Worm (Caenorhabditis elegans) whole organism, L2 larva: ENCODE measurements around the gene Y39A3B.8.

Experiments
- F13H6.1 ChIP-seq: sonication (generic microtip); optimal IDR thresholded peaks from 2 replicates; lab custom pipeline; 2016; ENCODE audit warnings: missing genetic modification characterization, missing compliant biosample characterization
- R02D3.7 ChIP-seq: fragments of 150-350 bp; optimal IDR thresholded peaks from 2 replicates; lab custom pipeline; 2014; ENCODE audit warnings: missing biosample characterization, missing genetic modification characterization
- ZK546.5 ChIP-seq: sonication (generic microtip); optimal IDR thresholded peaks from 2 replicates; lab custom pipeline; 2017; ENCODE audit warnings: missing biosample characterization, missing genetic modification characterization
- aly-2 ChIP-seq: fragments of 150-350 bp; optimal IDR thresholded peaks from 2 replicates; lab custom pipeline; 2014; ENCODE audit warnings: missing biosample characterization, missing genetic modification characterization
- blmp-1 ChIP-seq: sonication (generic microtip); optimal IDR thresholded peaks from 2 replicates; lab custom pipeline; 2017; ENCODE audit warnings: missing genetic modification characterization, mild to moderate bottlenecking, missing compliant biosample characterization, antibody characterized with exemption, moderate library complexity; ENCODE audit not compliant: insufficient read depth
- ceh-16 ChIP-seq: fragments of 150-350 bp; optimal IDR thresholded peaks from 2 replicates; lab custom pipeline; 2014; ENCODE audit warnings: missing biosample characterization, missing genetic modification characterization
- dmd-4 ChIP-seq: sonication (generic microtip); optimal IDR thresholded peaks from 2 replicates; lab custom pipeline; 2017; ENCODE audit warnings: missing biosample characterization, missing genetic modification characterization
- egl-27 ChIP-seq: sonication (generic microtip); optimal IDR thresholded peaks from 3 replicates; lab custom pipeline; 2017; ENCODE audit warnings: missing biosample characterization, missing genetic modification reagents, missing genetic modification characterization
- fos-1 ChIP-seq: fragments of 150-350 bp; optimal IDR thresholded peaks from 2 replicates; lab custom pipeline; 2014; ENCODE audit warnings: missing biosample characterization, missing genetic modification characterization
- lin-11 ChIP-seq: fragments of 150-350 bp; sonication (generic microtip); optimal IDR thresholded peaks from 2 replicates; lab custom pipeline; 2014; ENCODE audit warnings: missing biosample characterization, missing genetic modification characterization, inconsistent platforms, mixed read lengths
- lsy-2 ChIP-seq, 2 experiments: fragments of 150-350 bp in 1 of 2; sonication (generic microtip) in 1 of 2; optimal IDR thresholded peaks; 2 replicates each; lab custom pipeline; 2014 to 2017; ENCODE audit warnings: missing biosample characterization in 2 of 2, missing genetic modification characterization in 2 of 2
- mbf-1 ChIP-seq: sonication (generic microtip); optimal IDR thresholded peaks from 2 replicates; lab custom pipeline; 2017; ENCODE audit warnings: missing biosample characterization, missing genetic modification characterization
- nhr-10 ChIP-seq: sonication (generic microtip); optimal IDR thresholded peaks from 2 replicates; lab custom pipeline; 2017; ENCODE audit warnings: missing biosample characterization, missing genetic modification characterization
- nhr-11 ChIP-seq: fragments of 150-350 bp; optimal IDR thresholded peaks from 2 replicates; lab custom pipeline; 2014; ENCODE audit warnings: missing biosample characterization, missing genetic modification characterization
- nhr-12 ChIP-seq: fragments of 150-350 bp; optimal IDR thresholded peaks from 2 replicates; lab custom pipeline; 2014; ENCODE audit warnings: missing biosample characterization, missing genetic modification characterization
- nhr-129 ChIP-seq: fragments of 150-350 bp; optimal IDR thresholded peaks from 2 replicates; lab custom pipeline; 2014; ENCODE audit warnings: missing biosample characterization, missing genetic modification characterization
- nhr-23 ChIP-seq: fragments of 150-350 bp; optimal IDR thresholded peaks from 2 replicates; lab custom pipeline; 2014; ENCODE audit warnings: missing biosample characterization, missing genetic modification reagents, missing genetic modification characterization
- nhr-25 ChIP-seq: fragments of 150-350 bp; sonication (generic microtip); optimal IDR thresholded peaks from 3 replicates; lab custom pipeline; 2014; ENCODE audit warnings: missing biosample characterization, missing genetic modification characterization
- nhr-6 ChIP-seq: fragments of 150-350 bp; optimal IDR thresholded peaks from 2 replicates; lab custom pipeline; 2014; ENCODE audit warnings: missing biosample characterization, missing genetic modification characterization
- nhr-77 ChIP-seq: fragments of 150-350 bp; optimal IDR thresholded peaks from 2 replicates; lab custom pipeline; 2014; ENCODE audit warnings: missing biosample characterization, missing genetic modification characterization
- peb-1 ChIP-seq: fragments of 150-350 bp; optimal IDR thresholded peaks from 2 replicates; lab custom pipeline; 2014; ENCODE audit warnings: missing biosample characterization, missing genetic modification characterization
- skn-1 ChIP-seq: sonication (generic microtip); optimal IDR thresholded peaks from 2 replicates; lab custom pipeline; 2017; ENCODE audit warnings: missing biosample characterization, missing genetic modification characterization
- sma-3 ChIP-seq: sonication (generic microtip); optimal IDR thresholded peaks from 2 replicates; lab custom pipeline; 2016; ENCODE audit warnings: missing genetic modification reagents, missing genetic modification characterization, missing compliant biosample characterization
- sma-9 ChIP-seq, 2 experiments: fragments of 150-350 bp in 1 of 2; sonication (generic microtip) in 1 of 2; optimal IDR thresholded peaks; 2 replicates each; lab custom pipeline; 2014 to 2016; ENCODE audit warnings: missing genetic modification characterization in 2 of 2, mild to moderate bottlenecking in 1 of 2, missing biosample characterization in 1 of 2, missing compliant biosample characterization in 1 of 2, missing genetic modification reagents in 1 of 2, moderate library complexity in 1 of 2
- snpc-4 ChIP-seq: fragments of 150-350 bp; optimal IDR thresholded peaks from 2 replicates; lab custom pipeline; 2014; ENCODE audit warnings: missing biosample characterization, missing genetic modification characterization
- unc-39 ChIP-seq: fragments of 150-350 bp; optimal IDR thresholded peaks from 2 replicates; lab custom pipeline; 2014; ENCODE audit warnings: missing biosample characterization, missing genetic modification characterization
- unc-55 ChIP-seq: fragments of 150-350 bp; sonication (generic microtip); optimal IDR thresholded peaks from 3 replicates; lab custom pipeline; 2014; ENCODE audit warnings: missing biosample characterization, missing genetic modification reagents, missing genetic modification characterization
- unc-62 ChIP-seq: fragments of 150-350 bp; optimal IDR thresholded peaks from 2 replicates; lab custom pipeline; 2014; ENCODE audit warnings: missing biosample characterization, missing genetic modification reagents, missing genetic modification characterization
- ztf-1 ChIP-seq: fragments of 200-800 bp; sonication (Bioruptor generic); conservative IDR thresholded peaks from 2 replicates; pipeline ENCODE4 v1.3.6; 2022; ENCODE audit warnings: missing genetic modification characterization, missing compliant biosample characterization
- ztf-11 ChIP-seq: sonication (generic microtip); optimal IDR thresholded peaks from 2 replicates; lab custom pipeline; 2017; ENCODE audit warnings: missing biosample characterization, missing genetic modification characterization

The Y39A3B.8 gene

DNA sequence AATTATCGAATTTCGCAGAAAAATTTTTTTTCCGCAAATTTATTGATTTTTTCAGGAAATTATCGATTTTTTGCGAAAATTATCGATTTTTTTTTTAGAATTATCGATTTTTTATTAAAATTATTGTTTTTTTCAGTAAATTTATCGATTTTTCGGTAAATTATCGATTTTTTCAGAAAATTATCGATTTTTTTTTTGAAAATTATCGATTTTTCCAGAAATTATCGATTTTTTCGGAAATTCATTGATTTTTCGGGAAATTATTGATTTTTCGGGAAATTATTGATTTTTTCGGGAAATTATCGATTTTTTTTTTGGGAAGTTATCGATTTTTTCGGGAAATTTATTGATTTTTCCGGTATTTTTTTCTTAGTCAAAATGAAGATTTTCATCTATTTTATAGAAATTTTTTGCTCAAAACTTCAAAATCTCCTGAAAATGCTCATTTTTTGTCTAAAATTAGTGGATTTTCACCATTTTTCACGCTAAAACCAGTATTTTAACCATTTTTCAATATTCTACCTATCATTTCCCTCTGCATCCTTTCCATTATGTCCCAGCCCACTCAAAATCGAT, 32.2 kb upstream of the Y39A3B.8 start:
- TF ChIP-seq F13H6.1 (tag; lab: Kevin White, UChicago) (no peak), mbf-1 (tag; lab: Kevin White, UChicago) (no peak), nhr-11 (tag; lab: Kevin White, UChicago) (no peak), nhr-77 (tag; lab: Kevin White, UChicago) (no peak), nhr-25 (tag; lab: Kevin White, UChicago) (no peak), nhr-23 (tag; lab: Kevin White, UChicago) (no peak), ZK546.5 (no peak), dmd-4 (tag; lab: Kevin White, UChicago) (no peak)

DNA sequence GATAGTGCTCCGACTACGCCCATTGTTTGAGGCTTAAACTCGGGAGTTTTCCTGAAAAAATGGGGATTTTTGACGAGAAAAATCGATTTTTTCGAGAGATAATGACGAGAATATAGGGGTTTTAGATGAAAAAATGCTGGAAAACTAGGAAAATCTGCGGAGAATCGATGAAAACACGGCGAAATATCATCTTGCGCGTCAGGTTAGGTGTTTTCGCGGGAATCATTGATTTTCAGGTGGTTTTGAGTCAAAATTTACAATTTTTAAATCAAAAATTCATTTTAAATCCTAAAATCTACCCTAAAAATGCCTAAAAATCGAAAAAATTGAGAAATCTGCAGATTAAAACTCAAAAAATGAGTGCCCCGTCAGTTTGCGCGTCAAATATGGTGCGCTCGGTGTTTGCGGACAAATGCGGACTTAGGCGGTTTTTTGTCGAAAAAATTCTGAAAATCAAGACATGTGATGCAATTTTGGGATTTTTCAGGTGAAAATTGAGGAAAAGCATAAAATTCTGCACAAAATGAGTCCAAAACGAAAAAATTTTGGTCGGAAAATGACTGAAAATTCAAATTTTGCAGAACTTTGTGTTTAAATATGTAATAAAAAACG, 25.8 kb upstream of the Y39A3B.8 start, which contains the start of gene mboa-6:
mboa-6 (minus strand) TSS at position 51 of the 612 bp plus-strand sequence.
- TF ChIP-seq snpc-4 (tag; lab: Kevin White, UChicago) (no peak), unc-55 (GFP tag; lab: Kevin White, UChicago) (peak; percentile 37)

- peak; percentile 6 for TF ChIP-seq fos-1 (tag; lab: Kevin White, UChicago)
- no peak for TF ChIP-seq sma-3
Measured at ce11 chrIII:1962552-1962951, 25.2 kb upstream of the Y39A3B.8 start.

DNA sequence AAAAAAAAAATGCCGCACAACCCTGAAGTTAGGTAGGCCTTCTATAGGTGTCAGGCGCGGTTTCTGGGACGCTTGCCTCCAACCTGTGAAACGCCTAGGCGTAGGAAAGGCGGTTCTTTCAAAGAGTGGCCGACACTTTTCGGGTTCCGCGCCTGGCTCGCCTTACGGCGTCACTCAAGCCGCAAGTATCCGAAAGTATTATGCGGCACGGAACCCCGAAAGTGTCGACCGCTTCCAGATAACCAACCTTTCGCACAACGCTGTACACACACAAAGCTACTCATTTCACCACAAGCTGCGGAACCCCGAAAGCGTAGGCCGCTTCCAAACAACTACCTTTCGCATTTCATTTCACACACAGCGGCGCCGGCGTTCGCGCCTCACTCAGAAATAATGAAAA, 24.7 kb upstream of the Y39A3B.8 start:
- TF ChIP-seq ztf-11 (tag; lab: Kevin White, UChicago), result no peak
- no peak for TF ChIP-seq R02D3.7 (tag; lab: Kevin White, UChicago)
- TF ChIP-seq ceh-16 (tag; lab: Kevin White, UChicago), result no peak
- no peak for TF ChIP-seq snpc-4 (tag; lab: Kevin White, UChicago)
- no peak for TF ChIP-seq lin-11

ce11 chrIII:1969802-1970201, 18.0 kb upstream of the Y39A3B.8 start, which contains the start of gene moa-1:
TSS of gene moa-1 (minus strand) at chrIII:1969902.
- TF ChIP-seq nhr-6 (tag; lab: Kevin White, UChicago) (no peak), unc-62 (GFP tag; lab: Kevin White, UChicago) (no peak), ZK546.5 (no peak), ztf-11 (tag; lab: Kevin White, UChicago) (no peak), nhr-129 (tag; lab: Kevin White, UChicago) (no peak), nhr-25 (tag; lab: Kevin White, UChicago) (no peak), ztf-1 (GFP tag; lab: Robert Waterston, UW) (no peak), egl-27 (tag; lab: Kevin White, UChicago) (no peak), nhr-12 (tag; lab: Kevin White, UChicago) (no peak), blmp-1 (tag; lab: Kevin White, UChicago) (no peak), nhr-10 (tag; lab: Kevin White, UChicago) (no peak), skn-1 (no peak), sma-3 (no peak), unc-55 (GFP tag; lab: Kevin White, UChicago) (no peak), aly-2 (no peak), sma-9 (GFP tag; optimal IDR thresholded peaks at IDR 0.05; lab: Kevin White, UChicago) (no peak), sma-9 (tag; optimal IDR thresholded peaks at IDR 0.05; lab: Kevin White, UChicago) (no peak), lsy-2 (tag; optimal IDR thresholded peaks at IDR 0.05; lab: Kevin White, UChicago) (no peak)
- TF ChIP-seq, all 48 proteins: peak for 0

DNA sequence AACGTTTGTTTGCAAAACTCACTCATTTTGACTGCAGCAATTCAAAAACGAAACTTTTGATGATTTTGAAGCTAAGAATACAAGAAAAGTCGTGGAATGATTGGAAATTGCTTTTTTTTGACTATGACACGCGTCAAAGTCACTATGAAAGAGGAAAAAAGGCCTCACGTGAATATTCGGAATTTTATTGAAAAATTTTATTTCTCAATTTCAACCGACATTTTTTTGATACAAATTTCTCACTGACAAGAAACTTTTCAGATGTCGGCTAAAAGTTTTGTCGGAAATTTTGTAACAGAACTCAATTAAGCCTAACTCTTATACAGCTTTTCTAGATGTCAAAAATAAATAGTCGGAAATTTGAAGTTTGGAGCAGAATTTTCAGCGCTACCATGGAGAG, 17.4 kb upstream of the Y39A3B.8 start, which contains the start of gene R155.5:
R155.5 (minus strand) TSS at position 101 of the 400 bp plus-strand sequence.
- no peak for TF ChIP-seq peb-1 (tag; lab: Kevin White, UChicago)
- no peak for TF ChIP-seq unc-39 (tag; lab: Kevin White, UChicago)
- TF ChIP-seq nhr-25 (tag; lab: Kevin White, UChicago), result no peak
- TF ChIP-seq nhr-129 (tag; lab: Kevin White, UChicago), result no peak
- TF ChIP-seq blmp-1 (tag; lab: Kevin White, UChicago), result no peak
